Fruit fly (Drosophila melanogaster) whole organism, wandering third instar larva: ENCODE results near the gene CG2211.

Experiments
- Abd-B ChIP-seq: fragments of >200 bp; optimal IDR thresholded peaks from 2 replicates; lab custom pipeline; 2017; ENCODE audit warnings: missing biosample characterization, missing genetic modification characterization
- CG32264 ChIP-seq: fragments of 200-800 bp; sonication (Bioruptor generic); optimal IDR thresholded peaks from 2 replicates; lab custom pipeline; 2016; ENCODE audit warnings: missing biosample characterization, missing genetic modification characterization
- CG9705 ChIP-seq: fragments of 200-800 bp; sonication (Bioruptor generic); optimal IDR thresholded peaks from 2 replicates; lab custom pipeline; 2018; ENCODE audit warnings: missing biosample characterization, mild to moderate bottlenecking, missing genetic modification characterization
- CrebA ChIP-seq: fragments of 200-800 bp; sonication (Bioruptor generic); optimal IDR thresholded peaks from 2 replicates; lab custom pipeline; 2016; ENCODE audit warnings: missing biosample characterization, mild to moderate bottlenecking, missing genetic modification characterization, borderline replicate concordance
- Dfd ChIP-seq: fragments of >200 bp; optimal IDR thresholded peaks from 2 replicates; lab custom pipeline; 2017; ENCODE audit warnings: missing biosample characterization, missing genetic modification characterization
- Dif ChIP-seq: fragments of 200-275, 200-300 bp; sonication (Bioruptor generic); optimal IDR thresholded peaks from 2 replicates; lab custom pipeline; 2018; ENCODE audit warnings: missing biosample characterization, missing genetic modification characterization; ENCODE audit not compliant: partially characterized antibody
- GATAd ChIP-seq: sonication (Bioruptor generic); optimal IDR thresholded peaks from 2 replicates; lab custom pipeline; 2016; ENCODE audit warnings: missing biosample characterization, missing genetic modification characterization
- HLH106 ChIP-seq: fragments of 200-800 bp; optimal IDR thresholded peaks from 3 replicates; lab custom pipeline; 2019; ENCODE audit warnings: missing biosample characterization, mild to moderate bottlenecking, missing genetic modification characterization, moderate library complexity
- Hnf4 ChIP-seq: fragments of 200-800 bp; sonication (Bioruptor generic); optimal IDR thresholded peaks from 2 replicates; lab custom pipeline; 2016; ENCODE audit warnings: missing biosample characterization, mild to moderate bottlenecking, missing genetic modification characterization
- Hr78 ChIP-seq: fragments of >200 bp; optimal IDR thresholded peaks from 2 replicates; lab custom pipeline; 2017; ENCODE audit warnings: missing biosample characterization, missing genetic modification characterization
- Hr83 ChIP-seq: fragments of 200-300 bp; sonication (Bioruptor generic); optimal IDR thresholded peaks from 2 replicates; lab custom pipeline; 2016; ENCODE audit warnings: missing biosample characterization, mild to moderate bottlenecking, missing genetic modification characterization, moderate library complexity; ENCODE audit not compliant: poor library complexity, severe bottlenecking
- Jra ChIP-seq: sonication (Bioruptor generic); optimal IDR thresholded peaks from 2 replicates; lab custom pipeline; 2016; ENCODE audit warnings: missing biosample characterization, missing genetic modification characterization
- Mio ChIP-seq: sonication (Bioruptor generic); optimal IDR thresholded peaks from 2 replicates; lab custom pipeline; 2016; ENCODE audit warnings: missing biosample characterization, missing genetic modification characterization
- Myc ChIP-seq: fragments of >200 bp; optimal IDR thresholded peaks from 2 replicates; lab custom pipeline; 2017
- N ChIP-seq: fragments of >200 bp; optimal IDR thresholded peaks from 2 replicates; lab custom pipeline; 2018; ENCODE audit warnings: missing biosample characterization, missing external identifiers, missing genetic modification characterization
- OdsH ChIP-seq: fragments of 200-800 bp; sonication (Bioruptor generic); optimal IDR thresholded peaks from 2 replicates; lab custom pipeline; 2016; ENCODE audit warnings: missing biosample characterization, mild to moderate bottlenecking, missing genetic modification characterization
- Rel ChIP-seq, 2 experiments: fragments of 200-800 bp; sonication (Bioruptor generic) in 1 of 2; optimal IDR thresholded peaks; 2 replicates in 1 of 2; 3 replicates in 1 of 2; lab custom pipeline; 2016 to 2019; ENCODE audit warnings: mild to moderate bottlenecking in 2 of 2, missing biosample characterization in 2 of 2, missing genetic modification characterization in 2 of 2, moderate library complexity in 1 of 2
- Sp1 ChIP-seq: fragments of 200-800 bp; sonication (Bioruptor generic); optimal IDR thresholded peaks from 3 replicates; lab custom pipeline; 2019; ENCODE audit warnings: missing biosample characterization, mild to moderate bottlenecking, missing genetic modification characterization, moderate library complexity
- Vsx2 ChIP-seq: fragments of 200-300, 225-300 bp; sonication (Bioruptor generic); optimal IDR thresholded peaks from 2 replicates; lab custom pipeline; 2018; ENCODE audit warnings: missing biosample characterization, missing genetic modification characterization; ENCODE audit not compliant: partially characterized antibody
- br ChIP-seq: fragments of 200-800 bp; sonication (Bioruptor generic); optimal IDR thresholded peaks from 2 replicates; lab custom pipeline; 2016; ENCODE audit warnings: missing biosample characterization, missing genetic modification characterization
- brk ChIP-seq: fragments of 200-800 bp; sonication (Bioruptor generic); optimal IDR thresholded peaks from 2 replicates; lab custom pipeline; 2016; ENCODE audit warnings: missing biosample characterization, mild to moderate bottlenecking, missing genetic modification characterization
- dl ChIP-seq, 2 experiments: fragments of 175-275, 200-275 bp in 1 of 2; fragments of 200-275 bp in 1 of 2; sonication (Bioruptor generic); optimal IDR thresholded peaks; lab custom pipeline; 2018; ENCODE audit warnings: mild to moderate bottlenecking in 2 of 2, missing biosample characterization in 2 of 2, missing genetic modification characterization in 2 of 2, moderate library complexity in 2 of 2; ENCODE audit not compliant: partially characterized antibody in 2 of 2, insufficient read depth in 1 of 2
- dmrt93B ChIP-seq: fragments of 200-800 bp; sonication (Bioruptor generic); optimal IDR thresholded peaks from 2 replicates; lab custom pipeline; 2018; ENCODE audit warnings: missing biosample characterization, mild to moderate bottlenecking, missing genetic modification characterization
- dsf ChIP-seq: sonication (Bioruptor generic); optimal IDR thresholded peaks from 2 replicates; lab custom pipeline; 2016; ENCODE audit warnings: missing biosample characterization, missing genetic modification characterization, borderline replicate concordance
- ey ChIP-seq: fragments of 200-800 bp; sonication (Bioruptor generic); optimal IDR thresholded peaks from 2 replicates; lab custom pipeline; 2016; ENCODE audit warnings: missing biosample characterization, missing genetic modification characterization
- foxo ChIP-seq, 2 experiments: fragments of 200-800 bp; sonication (Bioruptor generic); optimal IDR thresholded peaks; 2 replicates in 1 of 2; 3 replicates in 1 of 2; lab custom pipeline; 2016 to 2017; ENCODE audit warnings: missing biosample characterization in 2 of 2, missing genetic modification characterization in 2 of 2
- fru ChIP-seq: fragments of 200-800 bp; sonication (Bioruptor generic); optimal IDR thresholded peaks from 3 replicates; lab custom pipeline; 2016; ENCODE audit warnings: missing biosample characterization, mild to moderate bottlenecking, missing genetic modification characterization
- h ChIP-seq: fragments of 200-800 bp; sonication (Bioruptor generic); optimal IDR thresholded peaks from 3 replicates; lab custom pipeline; 2016; ENCODE audit warnings: missing biosample characterization, mild to moderate bottlenecking, missing genetic modification characterization
- jim ChIP-seq: fragments of 175-275, 200-325 bp; sonication (Bioruptor generic); optimal IDR thresholded peaks from 2 replicates; lab custom pipeline; 2016; ENCODE audit warnings: missing biosample characterization, mild to moderate bottlenecking, missing genetic modification characterization
- lola ChIP-seq: fragments of >200 bp; optimal IDR thresholded peaks from 2 replicates; lab custom pipeline; 2017; ENCODE audit warnings: missing biosample characterization, missing genetic modification characterization
- pan ChIP-seq: fragments of >200 bp; optimal IDR thresholded peaks from 2 replicates; lab custom pipeline; 2017
- psq ChIP-seq: fragments of 200-800 bp; sonication (Bioruptor generic); optimal IDR thresholded peaks from 3 replicates; lab custom pipeline; 2017; ENCODE audit warnings: missing biosample characterization, mild to moderate bottlenecking, missing genetic modification characterization, moderate library complexity
- rgr ChIP-seq: fragments of 200-800 bp; sonication (Bioruptor generic); optimal IDR thresholded peaks from 3 replicates; lab custom pipeline; 2016; ENCODE audit warnings: missing biosample characterization, mild to moderate bottlenecking, missing genetic modification characterization
- sage ChIP-seq: fragments of 200-800 bp; sonication (Bioruptor generic); optimal IDR thresholded peaks from 2 replicates; lab custom pipeline; 2016; ENCODE audit warnings: missing biosample characterization, mild to moderate bottlenecking, missing genetic modification characterization
- sv ChIP-seq: fragments of 200-800 bp; sonication (Bioruptor generic); optimal IDR thresholded peaks from 3 replicates; lab custom pipeline; 2016; ENCODE audit warnings: missing biosample characterization, missing genetic modification characterization
- tai ChIP-seq: sonication (Bioruptor generic); optimal IDR thresholded peaks from 2 replicates; lab custom pipeline; 2016; ENCODE audit warnings: missing biosample characterization, missing genetic modification characterization
- usp ChIP-seq: fragments of >200 bp; optimal IDR thresholded peaks from 2 replicates; lab custom pipeline; 2017; ENCODE audit warnings: missing biosample characterization, missing genetic modification characterization
- woc ChIP-seq: sonication (Bioruptor generic); optimal IDR thresholded peaks from 2 replicates; lab custom pipeline; 2016; ENCODE audit warnings: missing biosample characterization, mild to moderate bottlenecking, missing genetic modification characterization

CG2211 gene

DNA sequence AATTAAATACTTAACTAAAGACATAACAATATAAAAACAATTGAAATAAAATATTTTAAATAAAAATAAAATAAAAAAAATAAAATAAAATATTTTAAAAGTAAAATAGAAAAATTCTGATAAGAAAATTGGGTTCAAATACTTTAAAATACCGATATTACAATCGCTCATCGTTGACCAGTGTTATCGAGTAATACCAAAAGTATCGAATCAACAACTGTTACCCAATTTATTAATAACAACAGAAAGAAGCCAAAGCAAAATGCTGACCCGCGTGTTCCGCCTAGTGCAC lies 15.7 kb upstream of the CG2211 start, which contains the start of gene CG9166:
CG9166 (plus strand) TSS at position 193 of the 292 bp plus-strand sequence.
- TF ChIP-seq dl (GFP tag; optimal IDR thresholded peaks at IDR 0.05; lab: Kevin White, UChicago; ENCODE audit: insufficient read depth in 1 of 2, partially characterized antibody in 2 of 2) (no peak), CrebA (GFP tag; lab: Kevin White, UChicago) (no peak), lola (no peak), tai (GFP tag; lab: Kevin White, UChicago) (no peak), usp (no peak)

DNA sequence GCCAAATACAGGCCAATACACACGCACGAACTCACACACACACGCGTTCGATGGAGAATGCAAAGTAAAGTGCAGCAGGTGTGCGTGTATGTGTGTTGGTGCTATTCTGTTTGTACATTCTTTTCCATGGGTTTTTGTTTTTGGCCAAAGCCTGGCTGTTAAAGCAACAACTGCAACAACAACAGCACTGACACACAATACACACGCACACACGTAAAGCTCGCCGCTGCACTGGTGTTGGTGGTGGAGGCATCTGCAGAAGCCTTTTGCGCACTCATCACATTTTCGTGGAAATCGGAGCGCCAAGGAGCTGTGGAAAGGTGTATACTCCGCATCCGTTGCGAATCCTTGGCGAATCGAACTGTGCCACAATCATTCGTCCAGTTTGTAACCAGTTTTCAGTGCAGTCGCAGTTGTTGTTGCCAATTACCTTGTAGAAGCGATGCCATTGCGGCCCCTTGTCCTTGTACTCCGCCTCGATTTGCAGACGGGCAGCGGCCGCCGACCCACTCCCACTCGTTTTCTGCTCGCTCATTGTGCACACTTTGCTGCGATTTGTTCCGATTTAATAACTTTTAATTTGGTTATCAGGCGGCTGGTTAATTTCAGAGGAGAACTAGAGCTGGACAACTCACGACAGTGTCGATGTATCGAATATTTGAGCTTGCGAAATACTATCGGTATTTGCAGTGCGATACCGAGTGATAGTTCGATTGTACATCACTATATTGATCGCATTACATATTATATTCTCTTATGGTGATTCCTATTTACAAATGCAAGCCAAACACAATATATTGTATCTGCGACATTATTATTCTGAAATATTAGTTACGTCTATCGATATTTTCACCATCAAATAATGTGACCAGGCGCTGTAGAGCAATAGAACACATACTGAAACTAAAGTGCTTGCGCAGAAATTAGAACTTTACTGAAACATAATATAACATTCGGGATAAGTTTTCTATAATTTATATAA lies 15.1 kb upstream of the CG2211 start:
- TF ChIP-seq Hnf4 (GFP tag; lab: Kevin White, UChicago) (peak; percentile 76), Sp1 (GFP tag; lab: Kevin White, UChicago) (peak; percentile 28), Hr78 (GFP tag; lab: Kevin White, UChicago) (no peak), CrebA (GFP tag; lab: Kevin White, UChicago) (no peak), brk (peak; percentile 73), OdsH (GFP tag; lab: Kevin White, UChicago) (no peak), jim (no peak), sage (GFP tag; lab: Kevin White, UChicago) (peak; percentile 9), pan (lab: Kevin White, UChicago) (no peak), dmrt93B (peak; percentile 11), Mio (no peak), rgr (GFP tag; lab: Kevin White, UChicago) (peak; percentile 28), Vsx2 (GFP tag; lab: Kevin White, UChicago) (no peak), woc (peak; percentile 42), ey (GFP tag; lab: Kevin White, UChicago) (peak; percentile 38), Hr83 (GFP tag; lab: Kevin White, UChicago) (peak; percentile 22), Rel (GFP tag; optimal IDR thresholded peaks at IDR 0.05; lab: Kevin White, UChicago) (no peak), Rel (tag; optimal IDR thresholded peaks at IDR 0.05; lab: Kevin White, UChicago) (peak; percentile 1), Dif (GFP tag; lab: Kevin White, UChicago) (no peak), Dfd (GFP tag; lab: Kevin White, UChicago) (no peak), dsf (GFP tag; lab: Kevin White, UChicago) (peak; percentile 46), lola (no peak), CG32264 (no peak), h (GFP tag; lab: Kevin White, UChicago) (peak; percentile 44), Jra (GFP tag; lab: Kevin White, UChicago) (peak; percentile 1), Myc (lab: Kevin White, UChicago) (no peak), br (GFP tag; lab: Kevin White, UChicago) (peak; percentile 8), HLH106 (tag; lab: Kevin White, UChicago) (peak; percentile 60), foxo (GFP tag; optimal IDR thresholded peaks at IDR 0.05; lab: Kevin White, UChicago) (peak in 1 of 2 experiments; percentile 62), N (peak; percentile 65), usp (no peak), psq (GFP tag; lab: Kevin White, UChicago) (no peak), tai (GFP tag; lab: Kevin White, UChicago) (no peak), GATAd (GFP tag; lab: Kevin White, UChicago) (no peak), sv (GFP tag; lab: Kevin White, UChicago) (no peak), dl (GFP tag; optimal IDR thresholded peaks at IDR 0.05; lab: Kevin White, UChicago; ENCODE audit: insufficient read depth in 1 of 2, partially characterized antibody in 2 of 2) (peak in 1 of 2 experiments; percentile 21), fru (GFP tag; lab: Kevin White, UChicago) (peak; percentile 32), CG9705 (GFP tag; lab: Kevin White, UChicago) (no peak), Abd-B (GFP tag; lab: Kevin White, UChicago) (no peak)
